Fruit fly (Drosophila melanogaster) whole organism, embryonic: Measurements from ENCODE around the gene Rad17.

ENCODE experiments used
- Abd-B ChIP-seq: fragments of 200-800 bp; sonication (Bioruptor generic); optimal IDR thresholded peaks from 2 replicates; lab custom pipeline; 2018; ENCODE audit warnings: missing biosample characterization, mild to moderate bottlenecking, missing genetic modification characterization, moderate library complexity
- Adf1 ChIP-seq: fragments of 200-800 bp; sonication (Bioruptor generic); IDR thresholded peaks from 2 replicates; pipeline ENCODE4 v1.3.6; 2022; ENCODE audit warnings: missing biosample characterization, missing genetic modification characterization
- Antp ChIP-seq: fragments of 200-800 bp; sonication (Bioruptor generic); optimal IDR thresholded peaks from 3 replicates; lab custom pipeline; 2016; ENCODE audit warnings: missing biosample characterization, missing genetic modification characterization
- Atf6 ChIP-seq: fragments of 200-800 bp; sonication (Bioruptor generic); IDR thresholded peaks from 2 replicates; pipeline ENCODE4 v1.3.6; 2022; ENCODE audit warnings: missing biosample characterization, missing genetic modification characterization
- Awh ChIP-seq: fragments of 200-800 bp; sonication (Bioruptor generic); IDR thresholded peaks from 2 replicates; pipeline ENCODE4, ENCODE4 v1.3.6; 2022; ENCODE audit warnings: missing biosample characterization, missing genetic modification characterization
- CG10366 ChIP-seq: fragments of 200-800 bp; sonication (Bioruptor generic); IDR thresholded peaks from 2 replicates; pipeline ENCODE4 v1.3.6; 2022; ENCODE audit warnings: missing biosample characterization, missing genetic modification characterization
- CG11723 ChIP-seq: fragments of 200-800 bp; sonication (Bioruptor generic); optimal IDR thresholded peaks from 2 replicates; lab custom pipeline; 2017; ENCODE audit warnings: missing biosample characterization, mild to moderate bottlenecking, missing genetic modification characterization
- CG12155 ChIP-seq: fragments of 200-800 bp; sonication (Bioruptor generic); optimal IDR thresholded peaks from 3 replicates; lab custom pipeline; 2016; ENCODE audit warnings: missing biosample characterization, missing genetic modification characterization
- CG13775 ChIP-seq: fragments of 200-800 bp; sonication (Bioruptor generic); optimal IDR thresholded peaks from 3 replicates; lab custom pipeline; 2017; ENCODE audit warnings: missing biosample characterization, mild to moderate bottlenecking, missing genetic modification characterization
- CG15073 ChIP-seq: fragments of 200-800 bp; sonication (Bioruptor generic); optimal IDR thresholded peaks from 2 replicates; lab custom pipeline; 2016; ENCODE audit warnings: missing biosample characterization, missing genetic modification characterization
- CG15601 ChIP-seq: fragments of 200-800 bp; sonication (Bioruptor generic); optimal IDR thresholded peaks from 3 replicates; lab custom pipeline; 2019; ENCODE audit warnings: missing biosample characterization, mild to moderate bottlenecking, missing genetic modification characterization, moderate library complexity
- CG17359 ChIP-seq: fragments of 200-800 bp; sonication (Bioruptor generic); optimal IDR thresholded peaks from 3 replicates; lab custom pipeline; 2018; ENCODE audit warnings: missing biosample characterization, mild to moderate bottlenecking, missing genetic modification characterization, moderate library complexity
- CG17568 ChIP-seq: fragments of 200-800 bp; sonication (Bioruptor generic); optimal IDR thresholded peaks from 2 replicates; lab custom pipeline; 2018; ENCODE audit warnings: missing biosample characterization, mild to moderate bottlenecking, missing genetic modification characterization, moderate library complexity
- CG17802 ChIP-seq: fragments of 200-800 bp; sonication (Bioruptor generic); optimal IDR thresholded peaks from 2 replicates; lab custom pipeline; 2018; ENCODE audit warnings: missing biosample characterization, mild to moderate bottlenecking, missing genetic modification characterization, moderate library complexity
- CG18262 ChIP-seq: fragments of 200-800 bp; optimal IDR thresholded peaks from 3 replicates; lab custom pipeline; 2019; ENCODE audit warnings: missing biosample characterization, mild to moderate bottlenecking, missing genetic modification characterization, moderate library complexity
- CG2199 ChIP-seq: fragments of 200-800 bp; sonication (Bioruptor generic); IDR thresholded peaks from 3 replicates; pipeline ENCODE4 v1.3.6; 2022; ENCODE audit warnings: missing biosample characterization, missing genetic modification characterization
- CG2712 ChIP-seq: fragments of 200-800 bp; optimal IDR thresholded peaks from 3 replicates; lab custom pipeline; 2019; ENCODE audit warnings: missing biosample characterization, mild to moderate bottlenecking, missing genetic modification characterization, moderate library complexity
- CG30020 ChIP-seq: fragments of 200-800 bp; optimal IDR thresholded peaks from 2 replicates; lab custom pipeline; 2019; ENCODE audit warnings: missing biosample characterization, mild to moderate bottlenecking, missing genetic modification characterization, moderate library complexity
- CG3726 ChIP-seq: fragments of 200-800 bp; sonication (Bioruptor generic); IDR thresholded peaks from 3 replicates; pipeline ENCODE4, ENCODE4 v1.3.6; 2022; ENCODE audit warnings: missing biosample characterization, missing genetic modification characterization
- CG6654 ChIP-seq: fragments of 200-800 bp; sonication (Bioruptor generic); optimal IDR thresholded peaks from 2 replicates; lab custom pipeline; 2017; ENCODE audit warnings: missing biosample characterization, mild to moderate bottlenecking, missing genetic modification characterization
- CG9727 ChIP-seq: fragments of 200-800 bp; sonication (Bioruptor generic); optimal IDR thresholded peaks from 3 replicates; lab custom pipeline; 2017; ENCODE audit warnings: missing biosample characterization, mild to moderate bottlenecking, missing genetic modification characterization
- D19B ChIP-seq: fragments of 200-800 bp; sonication (Bioruptor generic); optimal IDR thresholded peaks from 2 replicates; lab custom pipeline; 2017; ENCODE audit warnings: missing biosample characterization, mild to moderate bottlenecking, missing genetic modification characterization
- Fer1 ChIP-seq: fragments of 200-800 bp; sonication (Bioruptor generic); optimal IDR thresholded peaks from 2 replicates; lab custom pipeline; 2017; ENCODE audit warnings: missing biosample characterization, mild to moderate bottlenecking, missing genetic modification characterization
- Gug ChIP-seq: fragments of 200-800 bp; sonication (Bioruptor generic); IDR thresholded peaks from 4 replicates; pipeline ENCODE4 v1.3.6; 2022; ENCODE audit warnings: missing biosample characterization, missing genetic modification characterization
- Hr78 ChIP-seq, 2 experiments: fragments of 200-800 bp in 1 of 2; fragments of >200 bp in 1 of 2; sonication (Bioruptor generic) in 1 of 2; optimal IDR thresholded peaks; 2 replicates each; lab custom pipeline; 2017 to 2019; ENCODE audit warnings: missing biosample characterization in 2 of 2, missing genetic modification characterization in 2 of 2, mild to moderate bottlenecking in 1 of 2, moderate library complexity in 1 of 2
- Lim3 ChIP-seq: fragments of 200-800 bp; sonication (Bioruptor generic); IDR thresholded peaks from 2 replicates; pipeline ENCODE4 v1.3.6; 2022; ENCODE audit warnings: missing biosample characterization, missing genetic modification characterization
- NC2α ChIP-seq: fragments of 200-800 bp; sonication (Bioruptor generic); optimal IDR thresholded peaks from 2 replicates; lab custom pipeline; 2016; ENCODE audit warnings: missing biosample characterization, missing genetic modification characterization
- Neu2 ChIP-seq: fragments of 200-800 bp; sonication (Bioruptor generic); optimal IDR thresholded peaks from 3 replicates; lab custom pipeline; 2016; ENCODE audit warnings: missing biosample characterization, missing genetic modification characterization, borderline replicate concordance
- Scr ChIP-seq: fragments of 200-800 bp; sonication (Bioruptor generic); IDR thresholded peaks from 2 replicates; pipeline ENCODE4 v1.3.6; 2022; ENCODE audit warnings: missing biosample characterization, missing genetic modification characterization; ENCODE audit not compliant: partially characterized antibody
- Stat92E ChIP-seq, 3 experiments: fragments of >200 bp in 2 of 3; fragments of 200-800 bp in 1 of 3; sonication (Bioruptor generic) in 1 of 3; optimal IDR thresholded peaks; 2 replicates each; lab custom pipeline; 2017 to 2019; ENCODE audit warnings: missing biosample characterization in 3 of 3, missing genetic modification characterization in 3 of 3, mild to moderate bottlenecking in 1 of 3, moderate library complexity in 1 of 3
- Xbp1 ChIP-seq: fragments of 200-800 bp; sonication (Bioruptor generic); optimal IDR thresholded peaks from 3 replicates; lab custom pipeline; 2016; ENCODE audit warnings: missing biosample characterization, mild to moderate bottlenecking, missing genetic modification characterization
- aop ChIP-seq: fragments of 200-800 bp; sonication (Bioruptor generic); IDR thresholded peaks from 2 replicates; pipeline ENCODE4 v1.3.6; 2022; ENCODE audit warnings: missing biosample characterization, missing genetic modification characterization
- ase ChIP-seq: fragments of 200-800 bp; sonication (Bioruptor generic); IDR thresholded peaks from 3 replicates; pipeline ENCODE4 v1.3.6; 2022; ENCODE audit warnings: missing biosample characterization, missing genetic modification characterization
- chn ChIP-seq: fragments of 200-800 bp; sonication (Bioruptor generic); optimal IDR thresholded peaks from 2 replicates; lab custom pipeline; 2016; ENCODE audit warnings: missing biosample characterization, missing genetic modification characterization
- dati ChIP-seq: fragments of 200-800 bp; sonication (Bioruptor generic); IDR thresholded peaks from 2 replicates; pipeline ENCODE4 v1.3.6; 2022; ENCODE audit warnings: missing biosample characterization, missing genetic modification characterization
- fru ChIP-seq: fragments of >200 bp; optimal IDR thresholded peaks from 2 replicates; lab custom pipeline; 2017
- ftz-f1 ChIP-seq: fragments of 200-800 bp; sonication (Bioruptor generic); optimal IDR thresholded peaks from 2 replicates; lab custom pipeline; 2016; ENCODE audit warnings: missing biosample characterization, missing genetic modification characterization
- gro ChIP-seq: fragments of 200-800 bp; sonication (Bioruptor generic); optimal IDR thresholded peaks from 2 replicates; lab custom pipeline; 2016; ENCODE audit warnings: missing biosample characterization, missing genetic modification characterization
- hth ChIP-seq: fragments of >200 bp; optimal IDR thresholded peaks from 2 replicates; lab custom pipeline; 2017; ENCODE audit warnings: inconsistent platforms
- jigr1 ChIP-seq: fragments of 200-800 bp; sonication (Bioruptor generic); IDR thresholded peaks from 3 replicates; pipeline ENCODE4 v1.3.6; 2022; ENCODE audit warnings: missing biosample characterization, missing genetic modification characterization
- ken ChIP-seq: fragments of 200-800 bp; sonication (Bioruptor generic); IDR thresholded peaks from 3 replicates; pipeline ENCODE4 v1.3.6; 2022; ENCODE audit warnings: missing biosample characterization, missing genetic modification characterization
- kni ChIP-seq: fragments of 200-800 bp; sonication (Bioruptor generic); optimal IDR thresholded peaks from 3 replicates; lab custom pipeline; 2017; ENCODE audit warnings: mild to moderate bottlenecking, missing biosample characterization, missing genetic modification reagents, missing genetic modification characterization
- lbe ChIP-seq: fragments of 200-800 bp; sonication (Bioruptor generic); optimal IDR thresholded peaks from 2 replicates; lab custom pipeline; 2016; ENCODE audit warnings: missing biosample characterization, mild to moderate bottlenecking, missing genetic modification characterization
- nerfin-2 ChIP-seq: fragments of 200-800 bp; sonication (Bioruptor generic); IDR thresholded peaks from 2 replicates; pipeline ENCODE4 v1.3.6; 2022; ENCODE audit warnings: missing biosample characterization, missing genetic modification characterization; ENCODE audit not compliant: partially characterized antibody
- nmo ChIP-seq: fragments of 200-800 bp; sonication (Bioruptor generic); optimal IDR thresholded peaks from 2 replicates; lab custom pipeline; 2018; ENCODE audit warnings: missing biosample characterization, mild to moderate bottlenecking, missing genetic modification characterization, moderate library complexity
- pfk ChIP-seq: fragments of 200-800 bp; sonication (Bioruptor generic); optimal IDR thresholded peaks from 2 replicates; lab custom pipeline; 2018; ENCODE audit warnings: missing biosample characterization, mild to moderate bottlenecking, missing genetic modification characterization, moderate library complexity
- pnt ChIP-seq: fragments of 200-800 bp; sonication (Bioruptor generic); optimal IDR thresholded peaks from 3 replicates; lab custom pipeline; 2016; ENCODE audit warnings: missing biosample characterization, missing genetic modification characterization
- shn ChIP-seq: fragments of 200-800 bp; sonication (Bioruptor generic); optimal IDR thresholded peaks from 3 replicates; lab custom pipeline; 2016; ENCODE audit warnings: missing biosample characterization, missing genetic modification characterization
- unc-4 ChIP-seq: fragments of 200-800 bp; sonication (Bioruptor generic); IDR thresholded peaks from 2 replicates; pipeline ENCODE4 v1.3.6; 2022; ENCODE audit warnings: missing biosample characterization, missing genetic modification characterization; ENCODE audit not compliant: partially characterized antibody
- vvl ChIP-seq: fragments of 200-800 bp; sonication (Bioruptor generic); IDR thresholded peaks from 2 replicates; pipeline ENCODE4 v1.3.6; 2022; ENCODE audit warnings: missing biosample characterization, missing genetic modification characterization

Gene Rad17

dm6 chr3R:14691019-14691777 is 28.2 kb upstream of the Rad17 start (continued):
- TF ChIP-seq Hr78 (GFP tag; optimal IDR thresholded peaks at IDR 0.05; lab: Kevin White, UChicago): no peak
- no peak for TF ChIP-seq unc-4 (GFP tag; lab: Robert Waterston, UW)
- TF ChIP-seq hth (lab: Kevin White, UChicago): no peak
- 0 out of 3 replicates have a peak, but pooled peaks have one; percentile 22 for TF ChIP-seq CG3726
- no peak for TF ChIP-seq dati (GFP tag; lab: Robert Waterston, UW)
- TF ChIP-seq CG13775 (GFP tag; lab: Kevin White, UChicago): no peak
- no peak for TF ChIP-seq nerfin-2 (GFP tag; lab: Robert Waterston, UW)
- no peak for TF ChIP-seq gro (GFP tag; lab: Kevin White, UChicago)
- no peak for TF ChIP-seq CG15073 (GFP tag; lab: Kevin White, UChicago)
- no peak for TF ChIP-seq CG30020 (tag; lab: Kevin White, UChicago)
- TF ChIP-seq CG17568 (GFP tag; lab: Kevin White, UChicago): no peak
- no peak for TF ChIP-seq kni
- no peak for TF ChIP-seq CG2199
- no peak for TF ChIP-seq Adf1
- no peak for TF ChIP-seq CG17802 (tag; lab: Kevin White, UChicago)
- TF ChIP-seq Atf6 (GFP tag; lab: Robert Waterston, UW): no peak
- TF ChIP-seq CG6654: no peak
- no peak for TF ChIP-seq pfk
- no peak for TF ChIP-seq pnt (GFP tag; lab: Kevin White, UChicago)
- no peak for TF ChIP-seq chn (GFP tag; lab: Kevin White, UChicago)
- TF ChIP-seq CG11723 (GFP tag; lab: Kevin White, UChicago): no peak
- peak; percentile 4 for TF ChIP-seq CG17359
- no peak for TF ChIP-seq D19B
- no peak for TF ChIP-seq ase
- TF ChIP-seq NC2α (GFP tag; lab: Kevin White, UChicago): no peak
- peak; percentile 17 for TF ChIP-seq CG15601 (tag; lab: Kevin White, UChicago)
- no peak for TF ChIP-seq lbe (GFP tag; lab: Kevin White, UChicago)
- no peak for TF ChIP-seq CG12155 (GFP tag; lab: Kevin White, UChicago)
- no peak for TF ChIP-seq Fer1 (GFP tag; lab: Kevin White, UChicago)
- TF ChIP-seq CG10366 (GFP tag; lab: Robert Waterston, UW): no peak
- TF ChIP-seq fru: no peak
- TF ChIP-seq Antp (GFP tag; lab: Kevin White, UChicago): no peak
- TF ChIP-seq vvl (GFP tag; lab: Robert Waterston, UW): no peak
- TF ChIP-seq Abd-B (GFP tag; lab: Kevin White, UChicago): no peak
- peak; percentile 36 for TF ChIP-seq nmo (GFP tag; lab: Kevin White, UChicago)
- TF ChIP-seq ftz-f1 (GFP tag; lab: Kevin White, UChicago): no peak
- TF ChIP-seq Neu2 (GFP tag; lab: Kevin White, UChicago): no peak
- TF ChIP-seq CG9727: peak; percentile 19
- TF ChIP-seq CG2712 (tag; lab: Kevin White, UChicago): peak; percentile 8
- TF ChIP-seq shn (GFP tag; lab: Kevin White, UChicago): no peak
- no peak for TF ChIP-seq Gug
- no peak for TF ChIP-seq aop
- peak; percentile 0 for TF ChIP-seq Xbp1 (GFP tag; lab: Kevin White, UChicago)
- no peak for TF ChIP-seq Lim3 (GFP tag; lab: Robert Waterston, UW)
- no peak for TF ChIP-seq Stat92E (GFP tag; optimal IDR thresholded peaks at IDR 0.05; lab: Kevin White, UChicago)
- peak; percentile 28 for TF ChIP-seq CG18262 (tag; lab: Kevin White, UChicago)
- no peak for TF ChIP-seq Scr
- TF ChIP-seq ken (GFP tag; lab: Robert Waterston, UW): no peak
- TF ChIP-seq jigr1 (GFP tag; lab: Robert Waterston, UW): no peak
- no peak for TF ChIP-seq Awh
